Worm (Caenorhabditis elegans) whole organism, L1 larva: ENCODE measurements around the gene acp-7.

Experiments
- C16A3.4 ChIP-seq: fragments of 150-350 bp; optimal IDR thresholded peaks from 2 replicates; lab custom pipeline; 2014; ENCODE audit warnings: missing biosample characterization, missing genetic modification characterization
- alr-1 ChIP-seq: fragments of 200-800 bp; sonication (Bioruptor generic); optimal IDR thresholded peaks from 2 replicates; lab custom pipeline; 2018; ENCODE audit warnings: borderline replicate concordance, mild to moderate bottlenecking, missing genetic modification characterization, missing compliant biosample characterization
- aly-2 ChIP-seq: fragments of 150-350 bp; optimal IDR thresholded peaks from 2 replicates; lab custom pipeline; 2014; ENCODE audit warnings: missing biosample characterization, missing genetic modification characterization
- ceh-8 ChIP-seq: fragments of 200-800 bp; sonication (Bioruptor generic); optimal IDR thresholded peaks from 2 replicates; lab custom pipeline; 2018; ENCODE audit warnings: mild to moderate bottlenecking, missing genetic modification characterization, moderate library complexity, missing compliant biosample characterization
- ceh-82 ChIP-seq, 3 experiments: fragments of 150-350 bp in 1 of 3; sonication (generic microtip) in 2 of 3; optimal IDR thresholded peaks; 2 replicates each; lab custom pipeline; 2014 to 2017; ENCODE audit warnings: missing biosample characterization in 3 of 3, missing genetic modification characterization in 3 of 3
- ceh-90 ChIP-seq: sonication (generic microtip); optimal IDR thresholded peaks from 2 replicates; lab custom pipeline; 2016; ENCODE audit warnings: missing genetic modification characterization, missing compliant biosample characterization
- dpl-1 ChIP-seq, 3 experiments: fragments of 150-350 bp in 2 of 3; sonication (generic microtip) in 1 of 3; optimal IDR thresholded peaks; 2 replicates each; lab custom pipeline; 2014 to 2017; ENCODE audit warnings: missing biosample characterization in 3 of 3, missing genetic modification characterization in 3 of 3, missing genetic modification reagents in 3 of 3
- dsc-1 ChIP-seq: sonication (generic microtip); optimal IDR thresholded peaks from 2 replicates; lab custom pipeline; 2016; ENCODE audit warnings: mild to moderate bottlenecking, missing genetic modification characterization, missing compliant biosample characterization
- efl-1 ChIP-seq, 4 experiments: fragments of 150-350 bp; optimal IDR thresholded peaks in 3 of 4; peaks in 1 of 4; 1 replicate in 1 of 4; 2 replicates in 3 of 4; lab custom pipeline; 2014; ENCODE audit warnings: missing biosample characterization in 2 of 4, missing genetic modification characterization in 2 of 4, missing genetic modification reagents in 2 of 4
- elt-2 ChIP-seq: sonication (generic microtip); optimal IDR thresholded peaks from 2 replicates; lab custom pipeline; 2016; ENCODE audit warnings: missing genetic modification characterization, mild to moderate bottlenecking, inconsistent platforms, missing compliant biosample characterization, missing genetic modification reagents
- elt-3 ChIP-seq, 6 experiments: fragments of 150-350 bp in 1 of 6; sonication (generic microtip); optimal IDR thresholded peaks; 2 replicates each; lab custom pipeline; 2017 to 2018; ENCODE audit warnings: missing biosample characterization in 6 of 6, missing genetic modification characterization in 6 of 6, inconsistent platforms in 1 of 6
- fkh-8 ChIP-seq: sonication (generic microtip); optimal IDR thresholded peaks from 2 replicates; lab custom pipeline; 2016; ENCODE audit warnings: mild to moderate bottlenecking, missing genetic modification characterization, missing compliant biosample characterization
- fos-1 ChIP-seq: fragments of 150-350 bp; optimal IDR thresholded peaks from 2 replicates; lab custom pipeline; 2014; ENCODE audit warnings: missing biosample characterization, missing genetic modification characterization
- hlh-17 ChIP-seq: fragments of 200-800 bp; sonication (Bioruptor generic); optimal IDR thresholded peaks from 2 replicates; lab custom pipeline; 2018; ENCODE audit warnings: missing genetic modification characterization, mild to moderate bottlenecking, missing compliant biosample characterization, moderate library complexity, borderline replicate concordance
- hpl-2 ChIP-seq: fragments of 150-350 bp; optimal IDR thresholded peaks from 2 replicates; lab custom pipeline; 2014; ENCODE audit warnings: missing biosample characterization, missing genetic modification reagents, missing genetic modification characterization
- lin-13 ChIP-seq: fragments of 150-350 bp; optimal IDR thresholded peaks from 2 replicates; lab custom pipeline; 2014; ENCODE audit warnings: missing biosample characterization, missing genetic modification reagents, missing genetic modification characterization
- lin-14 ChIP-seq: fragments of 200-800 bp; sonication (Bioruptor generic); optimal IDR thresholded peaks from 2 replicates; lab custom pipeline; 2018; ENCODE audit warnings: mild to moderate bottlenecking, missing genetic modification characterization, moderate library complexity, missing compliant biosample characterization
- lin-15B ChIP-seq: fragments of 150-350 bp; sonication (generic microtip); optimal IDR thresholded peaks from 3 replicates; lab custom pipeline; 2014; ENCODE audit warnings: missing biosample characterization, missing genetic modification characterization
- lin-35 ChIP-seq, 2 experiments: fragments of 150-350 bp; optimal IDR thresholded peaks; 2 replicates each; lab custom pipeline; 2014; ENCODE audit warnings: missing biosample characterization in 2 of 2, missing genetic modification characterization in 2 of 2, missing genetic modification reagents in 2 of 2
- lin-39 ChIP-seq: fragments of 150-350 bp; optimal IDR thresholded peaks from 2 replicates; lab custom pipeline; 2014; ENCODE audit warnings: missing biosample characterization, missing genetic modification reagents, missing genetic modification characterization
- lsy-2 ChIP-seq, 2 experiments: fragments of 150-350 bp; optimal IDR thresholded peaks; 2 replicates each; lab custom pipeline; 2014; ENCODE audit warnings: missing biosample characterization in 2 of 2, missing genetic modification characterization in 2 of 2
- mdl-1 ChIP-seq, 2 experiments: fragments of 150-350 bp; optimal IDR thresholded peaks; 2 replicates each; lab custom pipeline; 2014 to 2017; ENCODE audit warnings: missing biosample characterization in 2 of 2, missing genetic modification characterization in 2 of 2, inconsistent platforms in 1 of 2
- nhr-12 ChIP-seq: sonication (generic microtip); optimal IDR thresholded peaks from 2 replicates; lab custom pipeline; 2017; ENCODE audit warnings: missing biosample characterization, missing genetic modification characterization
- nhr-19 ChIP-seq: fragments of 200-800 bp; sonication (Bioruptor generic); conservative IDR thresholded peaks from 2 replicates; pipeline ENCODE4 v1.3.6; 2022; ENCODE audit warnings: missing genetic modification characterization, missing compliant biosample characterization
- nhr-20 ChIP-seq: sonication (generic microtip); optimal IDR thresholded peaks from 2 replicates; lab custom pipeline; 2016; ENCODE audit warnings: mild to moderate bottlenecking, missing genetic modification characterization, missing compliant biosample characterization
- nhr-28 ChIP-seq: fragments of 150-350 bp; optimal IDR thresholded peaks from 2 replicates; lab custom pipeline; 2014; ENCODE audit warnings: missing biosample characterization, missing genetic modification characterization
- nhr-71 ChIP-seq: sonication (generic microtip); optimal IDR thresholded peaks from 2 replicates; lab custom pipeline; 2016; ENCODE audit warnings: mild to moderate bottlenecking, missing genetic modification characterization, moderate library complexity, missing compliant biosample characterization
- nhr-76 ChIP-seq: sonication (generic microtip); optimal IDR thresholded peaks from 2 replicates; lab custom pipeline; 2017; ENCODE audit warnings: missing biosample characterization, missing genetic modification characterization
- nhr-77 ChIP-seq: fragments of 150-350 bp; optimal IDR thresholded peaks from 2 replicates; lab custom pipeline; 2014; ENCODE audit warnings: missing biosample characterization, missing genetic modification characterization
- nhr-85 ChIP-seq: sonication (generic microtip); peaks from one replicate; lab custom pipeline; 2016; ENCODE audit warnings: missing genetic modification characterization, inconsistent platforms, missing compliant biosample characterization
- nhr-90 ChIP-seq: sonication (generic microtip); optimal IDR thresholded peaks from 2 replicates; lab custom pipeline; 2016; ENCODE audit warnings: mild to moderate bottlenecking, missing genetic modification characterization, missing compliant biosample characterization; ENCODE audit not compliant: poor library complexity
- pag-3 ChIP-seq: sonication (generic microtip); optimal IDR thresholded peaks from 2 replicates; lab custom pipeline; 2017; ENCODE audit warnings: missing genetic modification characterization, mild to moderate bottlenecking, missing compliant biosample characterization, antibody characterized with exemption, borderline replicate concordance; ENCODE audit not compliant: insufficient read depth
- pax-3 ChIP-seq: fragments of 200-800 bp; sonication (Bioruptor generic); optimal IDR thresholded peaks from 2 replicates; lab custom pipeline; 2018; ENCODE audit warnings: mild to moderate bottlenecking, missing genetic modification characterization, moderate library complexity, missing compliant biosample characterization
- rnt-1 ChIP-seq: sonication (generic microtip); optimal IDR thresholded peaks from 2 replicates; lab custom pipeline; 2016; ENCODE audit warnings: mild to moderate bottlenecking, missing genetic modification characterization, moderate library complexity, missing compliant biosample characterization
- snpc-4 ChIP-seq: fragments of 150-350 bp; optimal IDR thresholded peaks from 2 replicates; lab custom pipeline; 2014; ENCODE audit warnings: missing biosample characterization, missing genetic modification characterization
- snu-23 ChIP-seq: sonication (generic microtip); optimal IDR thresholded peaks from 2 replicates; lab custom pipeline; 2016; ENCODE audit warnings: missing genetic modification characterization, missing compliant biosample characterization
- sptf-1 ChIP-seq: fragments of 150-350 bp; optimal IDR thresholded peaks from 2 replicates; lab custom pipeline; 2014; ENCODE audit warnings: missing biosample characterization, missing genetic modification characterization
- swsn-7 ChIP-seq: sonication (generic microtip); optimal IDR thresholded peaks from 2 replicates; lab custom pipeline; 2016; ENCODE audit warnings: missing genetic modification characterization, missing compliant biosample characterization
- tbx-2 ChIP-seq: sonication (generic microtip); optimal IDR thresholded peaks from 2 replicates; lab custom pipeline; 2016; ENCODE audit warnings: missing genetic modification characterization, missing compliant biosample characterization
- tlp-1 ChIP-seq: fragments of 150-350 bp; optimal IDR thresholded peaks from 2 replicates; lab custom pipeline; 2014; ENCODE audit warnings: missing biosample characterization, missing genetic modification characterization
- unc-62 ChIP-seq: fragments of 150-350 bp; optimal IDR thresholded peaks from 2 replicates; lab custom pipeline; 2014; ENCODE audit warnings: missing biosample characterization, missing genetic modification reagents, missing genetic modification characterization
- xbp-1 ChIP-seq: sonication (generic microtip); optimal IDR thresholded peaks from 2 replicates; lab custom pipeline; 2016; ENCODE audit warnings: missing genetic modification characterization, missing compliant biosample characterization
- ztf-11 ChIP-seq, 2 experiments: sonication (generic microtip); optimal IDR thresholded peaks; 2 replicates each; lab custom pipeline; 2016 to 2017; ENCODE audit warnings: missing genetic modification characterization in 2 of 2, missing biosample characterization in 1 of 2, missing compliant biosample characterization in 1 of 2

acp-7 gene

ce11 chrIV:6431582-6431981 lies at the start of gene acp-7:
Gene acp-7 (minus strand): TSS chrIV:6431682.
- no peak for TF ChIP-seq alr-1 (tag; lab: Kevin White, UChicago)
- TF ChIP-seq lin-14 = peak; percentile 5
- no peak for TF ChIP-seq ceh-8 (GFP tag; lab: Kevin White, UChicago)
- TF ChIP-seq dsc-1 (tag; lab: Kevin White, UChicago) = no peak
- no peak for TF ChIP-seq xbp-1 (tag; lab: Kevin White, UChicago)

DNA sequence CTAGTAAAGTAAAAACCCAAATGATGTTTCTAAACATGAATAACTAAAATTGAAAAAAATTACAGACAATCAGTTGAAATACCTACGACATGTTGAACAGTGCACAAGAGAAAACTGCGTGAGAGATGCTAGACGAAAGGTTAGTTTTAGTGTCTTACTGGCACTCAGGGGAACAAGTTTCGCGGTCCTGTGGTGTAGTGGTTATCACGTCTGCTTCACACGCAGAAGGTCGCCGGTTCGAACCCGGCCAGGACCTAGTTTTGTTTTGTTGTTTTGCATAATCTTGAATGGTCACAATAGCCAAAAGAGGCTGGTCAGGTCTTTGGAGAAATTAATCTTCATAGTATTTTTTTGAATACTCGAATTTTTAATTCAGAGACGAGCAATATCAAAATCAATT lies 49.5 kb upstream of the acp-7 start:
- TF ChIP-seq nhr-77 (tag; lab: Kevin White, UChicago) (peak; percentile 43), nhr-19 (GFP tag; lab: Robert Waterston, UW) (peak; percentile 40), C16A3.4 (tag; lab: Kevin White, UChicago) (peak; percentile 37), tbx-2 (tag; lab: Kevin White, UChicago) (no peak), hpl-2 (GFP tag; lab: Kevin White, UChicago) (no peak), mdl-1 (tag; optimal IDR thresholded peaks at IDR 0.05; lab: Kevin White, UChicago) (peak in 1 of 2 experiments; percentile 20), tlp-1 (tag; lab: Kevin White, UChicago) (no peak), snu-23 (GFP tag; lab: Kevin White, UChicago) (peak; percentile 52), fkh-8 (tag; lab: Kevin White, UChicago) (no peak), nhr-20 (tag; lab: Kevin White, UChicago) (peak; percentile 54), lin-35 (GFP tag; optimal IDR thresholded peaks at IDR 0.05; lab: Kevin White, UChicago) (peak; percentile 23 to 69), lin-14 (peak; percentile 29), ztf-11 (tag; optimal IDR thresholded peaks at IDR 0.05; lab: Kevin White, UChicago) (no peak), swsn-7 (tag; lab: Kevin White, UChicago) (peak; percentile 8), ceh-90 (no peak), lsy-2 (tag; optimal IDR thresholded peaks at IDR 0.05; lab: Kevin White, UChicago) (no peak), ceh-82 (tag; optimal IDR thresholded peaks at IDR 0.05; lab: Kevin White, UChicago) (peak in 1 of 3 experiments; percentile 25), rnt-1 (tag; lab: Kevin White, UChicago) (peak; percentile 44), elt-2 (tag; lab: Kevin White, UChicago) (peak; percentile 19), elt-3 (tag; optimal IDR thresholded peaks at IDR 0.05; lab: Kevin White, UChicago) (peak in 1 of 6 experiments; percentile 25), fos-1 (tag; lab: Kevin White, UChicago) (no peak), nhr-85 (tag; lab: Kevin White, UChicago) (peak; percentile 57), dpl-1 (GFP tag; optimal IDR thresholded peaks at IDR 0.05; lab: Kevin White, UChicago) (peak in 2 of 3 experiments; percentile 4 to 29), nhr-71 (no peak), nhr-90 (peak; percentile 49), lin-39 (tag; lab: Kevin White, UChicago) (no peak), nhr-76 (no peak), efl-1 (optimal IDR thresholded peaks at IDR 0.05; lab: Kevin White, UChicago) (peak in 1 of 2 experiments; percentile 21), efl-1 (GFP tag; optimal IDR thresholded peaks at IDR 0.05 in 1 of 2; lab: Kevin White, UChicago) (peak in 1 of 2 experiments; percentile 89), hlh-17 (GFP tag; lab: Kevin White, UChicago) (no peak)

ce11 chrIV:6480221-6480620 lies 48.7 kb upstream of the acp-7 start, which contains the start of gene tyr-6:
Gene tyr-6 (plus strand): TSS chrIV:6480521.
- TF ChIP-seq lin-39 (tag; lab: Kevin White, UChicago) (no peak), dpl-1 (GFP tag; optimal IDR thresholded peaks at IDR 0.05; lab: Kevin White, UChicago) (no peak), dsc-1 (tag; lab: Kevin White, UChicago) (no peak), nhr-28 (tag; lab: Kevin White, UChicago) (no peak), lin-14 (no peak), snpc-4 (tag; lab: Kevin White, UChicago) (no peak), nhr-12 (tag; lab: Kevin White, UChicago) (no peak), sptf-1 (tag; lab: Kevin White, UChicago) (no peak), rnt-1 (tag; lab: Kevin White, UChicago) (no peak), ztf-11 (tag; optimal IDR thresholded peaks at IDR 0.05; lab: Kevin White, UChicago) (no peak), pax-3 (no peak), nhr-77 (tag; lab: Kevin White, UChicago) (no peak), pag-3 (tag; lab: Kevin White, UChicago) (no peak), lin-15B (tag; lab: Kevin White, UChicago) (no peak), lin-13 (no peak), aly-2 (tag; lab: Kevin White, UChicago) (no peak), elt-3 (tag; optimal IDR thresholded peaks at IDR 0.05; lab: Kevin White, UChicago) (no peak), fkh-8 (tag; lab: Kevin White, UChicago) (no peak), unc-62 (GFP tag; lab: Kevin White, UChicago) (no peak)
- TF ChIP-seq, all 84 proteins: peak for 0
